Worm (Caenorhabditis elegans) whole organism, L1 larva: ENCODE measurements around the gene T12A2.21.

ENCODE experiments used
- C34B4.2 ChIP-seq: sonication (generic microtip); optimal IDR thresholded peaks from 2 replicates; lab custom pipeline; 2017; ENCODE audit warnings: mild to moderate bottlenecking, missing genetic modification characterization, missing compliant biosample characterization
- Y116A8C.19 ChIP-seq: sonication (generic microtip); optimal IDR thresholded peaks from 2 replicates; lab custom pipeline; 2016; ENCODE audit warnings: missing compliant biosample characterization, missing genetic modification characterization, borderline replicate concordance
- ama-1 ChIP-seq: fragments of 150-350 bp; optimal IDR thresholded peaks from 2 replicates; lab custom pipeline; 2014
- ceh-8 ChIP-seq: fragments of 200-800 bp; sonication (Bioruptor generic); optimal IDR thresholded peaks from 2 replicates; lab custom pipeline; 2018; ENCODE audit warnings: mild to moderate bottlenecking, missing genetic modification characterization, moderate library complexity, missing compliant biosample characterization
- ceh-88 ChIP-seq: fragments of 200-800 bp; sonication (Bioruptor generic); IDR thresholded peaks from 2 replicates; pipeline ENCODE4 v1.3.6; 2022; ENCODE audit warnings: missing genetic modification characterization, missing compliant biosample characterization
- dpl-1 ChIP-seq, 3 experiments: fragments of 150-350 bp in 2 of 3; sonication (generic microtip) in 1 of 3; optimal IDR thresholded peaks; 2 replicates each; lab custom pipeline; 2014 to 2017; ENCODE audit warnings: missing biosample characterization in 3 of 3, missing genetic modification characterization in 3 of 3, missing genetic modification reagents in 3 of 3
- efl-1 ChIP-seq, 4 experiments: fragments of 150-350 bp; optimal IDR thresholded peaks in 3 of 4; peaks in 1 of 4; 1 replicate in 1 of 4; 2 replicates in 3 of 4; lab custom pipeline; 2014; ENCODE audit warnings: missing biosample characterization in 2 of 4, missing genetic modification characterization in 2 of 4, missing genetic modification reagents in 2 of 4
- efl-3 ChIP-seq: fragments of 200-800 bp; sonication (Bioruptor generic); optimal IDR thresholded peaks from 2 replicates; lab custom pipeline; 2018; ENCODE audit warnings: mild to moderate bottlenecking, missing genetic modification characterization, missing compliant biosample characterization
- egl-13 ChIP-seq: sonication (generic microtip); optimal IDR thresholded peaks from 2 replicates; lab custom pipeline; 2016; ENCODE audit warnings: missing genotype, missing genetic modification reagents, missing genetic modification characterization, missing compliant biosample characterization
- egl-27 ChIP-seq, 2 experiments: fragments of 150-350 bp in 1 of 2; sonication (generic microtip); optimal IDR thresholded peaks; 3 replicates each; lab custom pipeline; 2017 to 2018; ENCODE audit warnings: missing biosample characterization in 2 of 2, missing genetic modification characterization in 2 of 2, missing genetic modification reagents in 2 of 2
- elt-3 ChIP-seq, 6 experiments: fragments of 150-350 bp in 1 of 6; sonication (generic microtip); optimal IDR thresholded peaks; 2 replicates each; lab custom pipeline; 2017 to 2018; ENCODE audit warnings: missing biosample characterization in 6 of 6, missing genetic modification characterization in 6 of 6, inconsistent platforms in 1 of 6
- fkh-10 ChIP-seq: sonication (generic microtip); optimal IDR thresholded peaks from 2 replicates; lab custom pipeline; 2017; ENCODE audit warnings: missing biosample characterization, missing genetic modification reagents, missing genetic modification characterization
- fos-1 ChIP-seq: fragments of 150-350 bp; optimal IDR thresholded peaks from 2 replicates; lab custom pipeline; 2014; ENCODE audit warnings: missing biosample characterization, missing genetic modification characterization
- grh-1 ChIP-seq: fragments of 200-800 bp; sonication (Bioruptor generic); IDR thresholded peaks from 2 replicates; pipeline ENCODE4 v1.3.6; 2022; ENCODE audit warnings: missing genetic modification reagents, missing genetic modification characterization, missing compliant biosample characterization
- isw-1 ChIP-seq: fragments of 200-800 bp; sonication (Bioruptor generic); IDR thresholded peaks from 2 replicates; pipeline ENCODE4 v1.3.6; 2022; ENCODE audit warnings: missing genetic modification characterization, missing compliant biosample characterization
- lin-13 ChIP-seq: fragments of 150-350 bp; optimal IDR thresholded peaks from 2 replicates; lab custom pipeline; 2014; ENCODE audit warnings: missing biosample characterization, missing genetic modification reagents, missing genetic modification characterization
- lin-15B ChIP-seq: fragments of 150-350 bp; sonication (generic microtip); optimal IDR thresholded peaks from 3 replicates; lab custom pipeline; 2014; ENCODE audit warnings: missing biosample characterization, missing genetic modification characterization
- lin-35 ChIP-seq, 2 experiments: fragments of 150-350 bp; optimal IDR thresholded peaks; 2 replicates each; lab custom pipeline; 2014; ENCODE audit warnings: missing biosample characterization in 2 of 2, missing genetic modification characterization in 2 of 2, missing genetic modification reagents in 2 of 2
- lir-3 ChIP-seq: sonication (generic microtip); optimal IDR thresholded peaks from 2 replicates; lab custom pipeline; 2016; ENCODE audit warnings: mild to moderate bottlenecking, missing genetic modification characterization, moderate library complexity, missing compliant biosample characterization; ENCODE audit not compliant: poor library complexity
- lsy-2 ChIP-seq, 2 experiments: fragments of 150-350 bp; optimal IDR thresholded peaks; 2 replicates each; lab custom pipeline; 2014; ENCODE audit warnings: missing biosample characterization in 2 of 2, missing genetic modification characterization in 2 of 2
- mab-9 ChIP-seq: fragments of 200-800 bp; sonication (Bioruptor generic); IDR thresholded peaks from 2 replicates; pipeline ENCODE4 v1.3.6; 2022; ENCODE audit warnings: missing genetic modification reagents, missing genetic modification characterization, missing compliant biosample characterization
- mdl-1 ChIP-seq, 2 experiments: fragments of 150-350 bp; optimal IDR thresholded peaks; 2 replicates each; lab custom pipeline; 2014 to 2017; ENCODE audit warnings: missing biosample characterization in 2 of 2, missing genetic modification characterization in 2 of 2, inconsistent platforms in 1 of 2
- mef-2 ChIP-seq: fragments of 150-350 bp; optimal IDR thresholded peaks from 2 replicates; lab custom pipeline; 2014; ENCODE audit warnings: missing biosample characterization, missing genetic modification characterization
- nhr-19 ChIP-seq: fragments of 200-800 bp; sonication (Bioruptor generic); conservative IDR thresholded peaks from 2 replicates; pipeline ENCODE4 v1.3.6; 2022; ENCODE audit warnings: missing genetic modification characterization, missing compliant biosample characterization
- nhr-237 ChIP-seq: fragments of 150-350 bp; optimal IDR thresholded peaks from 2 replicates; lab custom pipeline; 2014; ENCODE audit warnings: missing biosample characterization, missing genetic modification characterization
- nhr-28 ChIP-seq: fragments of 150-350 bp; optimal IDR thresholded peaks from 2 replicates; lab custom pipeline; 2014; ENCODE audit warnings: missing biosample characterization, missing genetic modification characterization
- nhr-76 ChIP-seq: sonication (generic microtip); optimal IDR thresholded peaks from 2 replicates; lab custom pipeline; 2017; ENCODE audit warnings: missing biosample characterization, missing genetic modification characterization
- nhr-85 ChIP-seq: sonication (generic microtip); peaks from one replicate; lab custom pipeline; 2016; ENCODE audit warnings: missing genetic modification characterization, inconsistent platforms, missing compliant biosample characterization
- nhr-90 ChIP-seq: sonication (generic microtip); optimal IDR thresholded peaks from 2 replicates; lab custom pipeline; 2016; ENCODE audit warnings: mild to moderate bottlenecking, missing genetic modification characterization, missing compliant biosample characterization; ENCODE audit not compliant: poor library complexity
- pag-3 ChIP-seq: sonication (generic microtip); optimal IDR thresholded peaks from 2 replicates; lab custom pipeline; 2017; ENCODE audit warnings: missing genetic modification characterization, mild to moderate bottlenecking, missing compliant biosample characterization, antibody characterized with exemption, borderline replicate concordance; ENCODE audit not compliant: insufficient read depth
- pqm-1 ChIP-seq: sonication (generic microtip); optimal IDR thresholded peaks from 3 replicates; lab custom pipeline; 2017; ENCODE audit warnings: missing biosample characterization, missing genetic modification characterization
- rnt-1 ChIP-seq: sonication (generic microtip); optimal IDR thresholded peaks from 2 replicates; lab custom pipeline; 2016; ENCODE audit warnings: mild to moderate bottlenecking, missing genetic modification characterization, moderate library complexity, missing compliant biosample characterization
- skn-1 ChIP-seq: fragments of 150-350 bp; optimal IDR thresholded peaks from 2 replicates; lab custom pipeline; 2014; ENCODE audit warnings: missing biosample characterization, missing genetic modification characterization
- snu-23 ChIP-seq: sonication (generic microtip); optimal IDR thresholded peaks from 2 replicates; lab custom pipeline; 2016; ENCODE audit warnings: missing genetic modification characterization, missing compliant biosample characterization
- sup-37 ChIP-seq: fragments of 200-800 bp; sonication (Bioruptor generic); optimal IDR thresholded peaks from 2 replicates; lab custom pipeline; 2018; ENCODE audit warnings: mild to moderate bottlenecking, missing genetic modification characterization, missing compliant biosample characterization
- swsn-7 ChIP-seq: sonication (generic microtip); optimal IDR thresholded peaks from 2 replicates; lab custom pipeline; 2016; ENCODE audit warnings: missing genetic modification characterization, missing compliant biosample characterization
- tbx-2 ChIP-seq: sonication (generic microtip); optimal IDR thresholded peaks from 2 replicates; lab custom pipeline; 2016; ENCODE audit warnings: missing genetic modification characterization, missing compliant biosample characterization
- tlp-1 ChIP-seq: fragments of 150-350 bp; optimal IDR thresholded peaks from 2 replicates; lab custom pipeline; 2014; ENCODE audit warnings: missing biosample characterization, missing genetic modification characterization
- unc-130 ChIP-seq: fragments of 150-350 bp; optimal IDR thresholded peaks from 2 replicates; lab custom pipeline; 2017; ENCODE audit warnings: missing biosample characterization, missing genetic modification characterization, inconsistent platforms
- unc-98 ChIP-seq: fragments of 200-800 bp; sonication (Bioruptor generic); IDR thresholded peaks from 2 replicates; pipeline ENCODE4 v1.3.6; 2022; ENCODE audit warnings: missing genetic modification characterization, missing compliant biosample characterization
- vab-15 ChIP-seq: sonication (generic microtip); optimal IDR thresholded peaks from 2 replicates; lab custom pipeline; 2017; ENCODE audit warnings: missing genotype, mild to moderate bottlenecking, missing genetic modification characterization, missing compliant biosample characterization
- zag-1 ChIP-seq: fragments of 150-350 bp; optimal IDR thresholded peaks from 2 replicates; lab custom pipeline; 2014; ENCODE audit warnings: missing biosample characterization, missing genetic modification characterization

The T12A2.21 gene

DNA sequence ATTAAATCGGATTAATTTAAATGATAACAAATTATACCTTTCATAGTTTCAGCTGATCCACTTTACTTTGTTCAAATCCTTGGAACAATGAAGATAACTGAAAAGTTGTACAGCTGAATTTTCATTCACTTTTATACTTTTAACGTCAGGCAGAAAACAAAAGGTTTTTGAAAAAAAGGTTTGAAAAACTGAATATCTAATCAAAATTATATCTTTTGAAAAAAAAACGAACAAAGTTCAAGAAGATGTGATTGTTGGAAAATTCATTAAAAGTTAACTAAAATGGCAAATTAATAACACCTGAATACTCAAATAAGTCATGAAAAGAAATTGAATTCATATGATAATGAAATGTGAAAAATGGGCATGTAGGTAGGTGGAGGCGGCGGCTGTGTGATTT is at the start of gene T12A2.21:
Gene T12A2.21, minus strand, starts transcription at position 101 of the 400 bp plus-strand sequence.
- TF ChIP-seq swsn-7 (no peak), sup-37 (GFP tag; lab: Kevin White, UChicago) (no peak), ceh-88 (GFP tag; lab: Robert Waterston, UW) (no peak)
- TF ChIP-seq, all 84 proteins: peak for 0

DNA sequence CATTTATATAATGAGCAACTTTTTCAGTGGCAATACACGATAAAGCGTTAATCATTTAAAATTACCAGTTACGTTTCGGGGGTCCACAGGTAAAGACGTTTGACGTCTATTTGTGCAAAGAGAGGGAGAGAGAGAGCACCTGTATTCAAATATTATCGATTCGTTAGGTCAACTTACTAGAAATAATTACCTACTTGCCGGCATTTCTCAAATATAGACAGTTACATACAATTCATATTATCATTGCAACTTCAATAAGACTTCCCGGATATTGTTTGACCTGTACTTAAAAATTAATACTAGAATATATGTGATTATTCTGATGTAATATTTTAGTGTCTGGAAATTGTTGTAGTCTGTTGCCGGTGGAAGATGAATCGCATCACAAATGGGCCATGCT is 49.3 kb upstream of the T12A2.21 start, which contains the start of gene gadr-3:
Gene gadr-3, minus strand, starts transcription at position 101 of the 400 bp plus-strand sequence.
- TF ChIP-seq mab-9 (GFP tag; lab: Robert Waterston, UW) (no peak), efl-1 (optimal IDR thresholded peaks at IDR 0.05; lab: Kevin White, UChicago) (no peak), efl-1 (GFP tag; optimal IDR thresholded peaks at IDR 0.05 in 1 of 2; lab: Kevin White, UChicago) (peak in 1 of 2 experiments; percentile 39)

DNA sequence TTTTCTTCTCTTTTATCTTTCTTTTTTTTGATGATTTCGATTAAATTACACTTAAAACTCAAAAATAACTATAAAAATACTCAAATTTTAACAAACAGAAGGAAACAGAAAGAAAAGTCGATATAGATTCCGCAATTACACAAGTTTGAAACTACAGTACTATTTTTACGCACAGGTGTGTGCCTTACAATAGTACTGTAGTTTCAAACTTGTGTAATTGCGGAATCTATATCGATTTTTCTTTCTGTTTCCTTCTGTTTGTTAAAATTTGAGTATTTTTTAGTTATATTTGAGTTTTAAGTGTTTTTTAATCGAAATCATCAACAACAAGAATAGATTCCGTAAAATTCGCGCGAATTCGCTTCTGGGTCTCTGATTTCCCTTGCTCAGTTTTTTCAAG is 46.5 kb upstream of the T12A2.21 start:
- TF ChIP-seq grh-1 (no peak), efl-1 (optimal IDR thresholded peaks at IDR 0.05; lab: Kevin White, UChicago) (no peak), efl-1 (GFP tag; optimal IDR thresholded peaks at IDR 0.05 in 1 of 2; lab: Kevin White, UChicago) (peak in 1 of 2 experiments; percentile 46), mab-9 (GFP tag; lab: Robert Waterston, UW) (no peak), swsn-7 (no peak), efl-3 (GFP tag; lab: Kevin White, UChicago) (no peak), nhr-90 (tag; lab: Kevin White, UChicago) (no peak), isw-1 (GFP tag; lab: Robert Waterston, UW) (no peak)

DNA sequence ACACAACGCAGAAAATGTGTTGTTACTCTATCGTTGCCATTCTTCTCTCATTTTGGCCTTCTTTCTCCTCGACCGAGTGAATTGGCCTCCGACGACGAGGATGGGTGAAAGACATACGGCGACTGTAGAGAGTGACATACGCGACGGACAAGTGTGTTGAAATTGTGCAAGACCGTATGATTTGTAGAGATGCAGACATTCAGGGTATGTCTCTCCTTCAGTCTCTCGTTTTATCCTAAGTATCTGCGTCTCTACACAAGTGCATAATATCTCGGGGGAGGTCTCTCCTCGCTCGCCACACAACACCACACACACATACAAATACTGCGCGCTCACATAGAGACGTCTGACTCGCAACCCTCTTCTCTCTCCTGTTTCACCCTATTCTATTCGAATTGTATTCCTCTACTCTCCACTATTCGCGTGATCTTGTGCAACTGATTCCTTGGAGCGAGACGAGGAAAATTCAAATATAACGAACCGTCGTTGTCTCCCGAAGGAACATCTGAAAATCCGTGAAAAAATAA is 43.6 kb upstream of the T12A2.21 start, which contains the start of gene hmg-1.2:
Gene hmg-1.2, plus strand, starts transcription at position 311 of the 527 bp plus-strand sequence.
- TF ChIP-seq egl-27 (tag; optimal IDR thresholded peaks at IDR 0.05; lab: Kevin White, UChicago) (peak in 1 of 2 experiments; percentile 81), ceh-88 (GFP tag; lab: Robert Waterston, UW) (peak; percentile 71; the same call in 1 of the 2 replicates), nhr-76 (tag; lab: Kevin White, UChicago) (no peak), mdl-1 (tag; optimal IDR thresholded peaks at IDR 0.05; lab: Kevin White, UChicago) (peak in 1 of 2 experiments; percentile 83), tbx-2 (peak; percentile 88), unc-130 (tag; lab: Kevin White, UChicago) (peak; percentile 66), nhr-28 (tag; lab: Kevin White, UChicago) (no peak), unc-98 (GFP tag; lab: Robert Waterston, UW) (no peak), ama-1 (lab: Kevin White, UChicago) (no peak), lsy-2 (tag; optimal IDR thresholded peaks at IDR 0.05; lab: Kevin White, UChicago) (peak; percentile 79 to 81), zag-1 (no peak), elt-3 (tag; optimal IDR thresholded peaks at IDR 0.05; lab: Kevin White, UChicago) (peak in 3 of 6 experiments; percentile 8 to 52 (median 48)), lin-13 (GFP tag; lab: Kevin White, UChicago) (peak; percentile 72), fos-1 (tag; lab: Kevin White, UChicago) (peak; percentile 78), tlp-1 (no peak), nhr-19 (GFP tag; lab: Robert Waterston, UW) (peak; percentile 89), sup-37 (GFP tag; lab: Kevin White, UChicago) (peak; percentile 46), grh-1 (peak; percentile 22; the same call in 1 of the 2 replicates), lin-35 (GFP tag; optimal IDR thresholded peaks at IDR 0.05; lab: Kevin White, UChicago) (peak; percentile 74 to 79), nhr-85 (tag; lab: Kevin White, UChicago) (peak; percentile 92), skn-1 (tag; lab: Kevin White, UChicago) (no peak), egl-13 (peak; percentile 30), lin-15B (peak; percentile 25), rnt-1 (tag; lab: Kevin White, UChicago) (peak; percentile 73), snu-23 (peak; percentile 96), isw-1 (GFP tag; lab: Robert Waterston, UW) (peak; percentile 63), lir-3 (peak; percentile 58), pqm-1 (tag; lab: Kevin White, UChicago) (no peak), nhr-237 (tag; lab: Kevin White, UChicago) (no peak), vab-15 (no peak), dpl-1 (GFP tag; optimal IDR thresholded peaks at IDR 0.05; lab: Kevin White, UChicago) (peak; percentile 41 to 54 (median 52)), fkh-10 (GFP tag; lab: Kevin White, UChicago) (peak; percentile 56), ceh-8 (GFP tag; lab: Kevin White, UChicago) (peak; percentile 66), pag-3 (no peak), Y116A8C.19 (tag; lab: Kevin White, UChicago) (no peak), C34B4.2 (tag; lab: Kevin White, UChicago) (no peak), efl-3 (GFP tag; lab: Kevin White, UChicago) (no peak), mef-2 (tag; lab: Kevin White, UChicago) (peak; percentile 28), swsn-7 (peak; percentile 92), efl-1 (optimal IDR thresholded peaks at IDR 0.05; lab: Kevin White, UChicago) (peak; percentile 86 to 98), efl-1 (GFP tag; optimal IDR thresholded peaks at IDR 0.05 in 1 of 2; lab: Kevin White, UChicago) (peak; percentile 50 to 96)
